Fruit fly (Drosophila melanogaster): ENCODE measurements around the gene CG31088.
A peak's percentile ranks its signal among the peaks of the same experiment; 100 is the strongest.

CG31088 gene

DNA sequence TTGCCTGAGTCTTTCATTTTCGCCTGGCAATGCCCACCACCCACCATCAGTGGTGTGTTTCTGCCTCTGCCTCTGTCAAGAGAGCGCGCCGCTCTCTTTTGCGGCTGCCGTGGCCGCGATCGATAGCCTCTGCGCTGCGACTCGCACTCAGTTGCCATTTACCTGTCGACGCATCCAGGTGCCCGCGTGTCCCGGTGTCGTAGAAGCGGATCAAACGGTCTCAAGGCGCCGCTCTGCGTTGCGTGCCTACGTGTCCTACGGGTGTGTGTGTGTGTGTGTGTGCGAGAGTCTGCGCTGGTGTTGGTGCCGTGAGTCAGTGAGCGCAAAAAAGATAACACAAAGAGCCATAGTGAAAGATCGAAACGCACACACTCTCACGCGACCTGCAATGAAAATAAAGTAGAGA is 30.0 kb downstream of the CG31088 start, which contains the start of gene Fbxl7 (continued):
- TF ChIP-seq stc (GFP tag; IDR thresholded peaks at IDR 0.05) (no peak), Aef1 (GFP tag; IDR thresholded peaks at IDR 0.05) (no peak), Doc2 (GFP tag; IDR thresholded peaks at IDR 0.05) (no peak), pros (GFP tag; optimal IDR thresholded peaks at IDR 0.05) (peak; percentile 84), Hr51 (GFP tag; optimal IDR thresholded peaks at IDR 0.05) (no peak), CG1647 (GFP tag; optimal IDR thresholded peaks at IDR 0.05) (no peak), Lhr (GFP tag; optimal IDR thresholded peaks at IDR 0.05) (no peak), kni (GFP tag; optimal IDR thresholded peaks at IDR 0.05) (peak; percentile 92), ewg (GFP tag; optimal IDR thresholded peaks at IDR 0.05) (no peak), pho (GFP tag; optimal IDR thresholded peaks at IDR 0.05) (no peak), crp (GFP tag; optimal IDR thresholded peaks at IDR 0.05) (no peak), GATAe (GFP tag; conservative IDR thresholded peaks at IDR 0.05) (no peak), CG10366 (GFP tag; IDR thresholded peaks at IDR 0.05) (no peak), Antp (GFP tag; optimal IDR thresholded peaks at IDR 0.05) (no peak), CG9609 (GFP tag; optimal IDR thresholded peaks at IDR 0.05) (no peak), CG13296 (GFP tag; optimal IDR thresholded peaks at IDR 0.05) (no peak), CG12299 (tag; optimal IDR thresholded peaks at IDR 0.05) (no peak), CG11723 (GFP tag; optimal IDR thresholded peaks at IDR 0.05) (no peak), NK7.1 (GFP tag; optimal IDR thresholded peaks at IDR 0.05) (no peak), bsh (GFP tag; optimal IDR thresholded peaks at IDR 0.05) (no peak), run (tag; optimal IDR thresholded peaks at IDR 0.05) (no peak), rib (GFP tag; IDR thresholded peaks at IDR 0.05) (peak; percentile 64), zfh2 (GFP tag; optimal IDR thresholded peaks at IDR 0.05) (no peak), sisA (GFP tag; IDR thresholded peaks at IDR 0.05) (no peak), CG10274 (GFP tag; optimal IDR thresholded peaks at IDR 0.05) (no peak), CG4820 (GFP tag; optimal IDR thresholded peaks at IDR 0.05) (no peak), CG13123 (GFP tag; optimal IDR thresholded peaks at IDR 0.05) (no peak), danr (GFP tag; IDR thresholded peaks at IDR 0.05) (no peak), CG17361 (GFP tag; IDR thresholded peaks at IDR 0.05) (no peak), lbe (GFP tag; optimal IDR thresholded peaks at IDR 0.05) (peak; percentile 17), CG4854 (GFP tag; optimal IDR thresholded peaks at IDR 0.05) (no peak), Chrac-16 (GFP tag; optimal IDR thresholded peaks at IDR 0.05) (no peak), shn (GFP tag; optimal IDR thresholded peaks at IDR 0.05) (no peak), CG3065 (GFP tag; optimal IDR thresholded peaks at IDR 0.05) (no peak), nau (GFP tag; optimal IDR thresholded peaks at IDR 0.05) (no peak), CG8478 (optimal IDR thresholded peaks at IDR 0.05) (peak; percentile 87), CG2712 (tag; optimal IDR thresholded peaks at IDR 0.05) (peak; percentile 4), slbo (GFP tag; IDR thresholded peaks at IDR 0.05) (peak; percentile 22; the same call in 1 of the 2 replicates), CG9727 (GFP tag; optimal IDR thresholded peaks at IDR 0.05) (no peak), Fer3 (tag; optimal IDR thresholded peaks at IDR 0.05) (no peak), CG33557 (GFP tag; optimal IDR thresholded peaks at IDR 0.05) (no peak), Kr (GFP tag; optimal IDR thresholded peaks at IDR 0.05) (no peak), CG11560 (tag; IDR thresholded peaks at IDR 0.05) (no peak), ems (GFP tag; optimal IDR thresholded peaks at IDR 0.05) (no peak), chinmo (GFP tag; IDR thresholded peaks at IDR 0.05; ENCODE audit: partially characterized antibody) (0 out of 4 replicates have a peak, but pooled peaks have one; percentile 56), D19A (tag; optimal IDR thresholded peaks at IDR 0.05) (no peak), Spps (tag; optimal IDR thresholded peaks at IDR 0.05) (no peak), CG7987 (GFP tag; optimal IDR thresholded peaks at IDR 0.05) (peak; percentile 14), CG4730 (GFP tag; IDR thresholded peaks at IDR 0.05) (no peak), HLH4C (GFP tag; IDR thresholded peaks at IDR 0.05; ENCODE audit: partially characterized antibody) (no peak), CG15696 (tag; optimal IDR thresholded peaks at IDR 0.05) (no peak), slp2 (GFP tag; optimal IDR thresholded peaks at IDR 0.05) (no peak)
